Worm (Caenorhabditis elegans): Measurements from ENCODE around the gene B0432.9.
A peak's percentile ranks its signal among the peaks of the same experiment; 100 is the strongest.

B0432.9 gene

ce11 chrII:283594-283993, at the start of gene B0432.9:
Gene B0432.9 (minus strand): TSS chrII:283694.
- TF ChIP-seq ztf-11 (tag; optimal IDR thresholded peaks at IDR 0.05) (no peak), lin-39 (tag; optimal IDR thresholded peaks at IDR 0.05) (no peak), pha-4 (tag; optimal IDR thresholded peaks at IDR 0.05) (no peak), ama-1 (optimal IDR thresholded peaks at IDR 0.05) (no peak), lsy-12 (tag; optimal IDR thresholded peaks at IDR 0.05) (no peak), tbx-2 (tag; optimal IDR thresholded peaks at IDR 0.05) (no peak), ztf-4 (tag; optimal IDR thresholded peaks at IDR 0.05) (no peak), snpc-4 (tag; optimal IDR thresholded peaks at IDR 0.05) (no peak), nhr-77 (tag; optimal IDR thresholded peaks at IDR 0.05) (no peak), egl-27 (tag; optimal IDR thresholded peaks at IDR 0.05) (no peak), jun-1 (tag; optimal IDR thresholded peaks at IDR 0.05) (no peak), mdl-1 (tag; optimal IDR thresholded peaks at IDR 0.05) (no peak), R02D3.7 (tag; optimal IDR thresholded peaks at IDR 0.05) (no peak), sea-2 (GFP tag; optimal IDR thresholded peaks at IDR 0.05) (no peak), hmg-11 (tag; optimal IDR thresholded peaks at IDR 0.05) (no peak), elt-1 (tag; optimal IDR thresholded peaks at IDR 0.05) (no peak)

ce11 chrII:332419-332818, 48.9 kb upstream of the B0432.9 start, which contains the start of gene cbn-1:
Gene cbn-1 (minus strand): TSS chrII:332519.
- TF ChIP-seq nhr-11 (tag; optimal IDR thresholded peaks at IDR 0.05): no peak
- no peak for TF ChIP-seq sea-2 (GFP tag; optimal IDR thresholded peaks at IDR 0.05)
- no peak for TF ChIP-seq nhr-67 (tag; optimal IDR thresholded peaks at IDR 0.05)
- no peak for TF ChIP-seq nhr-77 (tag; optimal IDR thresholded peaks at IDR 0.05)
- TF ChIP-seq ama-1 (optimal IDR thresholded peaks at IDR 0.05): no peak
- TF ChIP-seq skn-1 (tag; optimal IDR thresholded peaks at IDR 0.05): no peak
- no peak for TF ChIP-seq nhr-43 (tag; optimal IDR thresholded peaks at IDR 0.05; ENCODE audit: poor library complexity, severe bottlenecking)
- TF ChIP-seq snpc-4 (tag; optimal IDR thresholded peaks at IDR 0.05): no peak
- no peak for TF ChIP-seq ceh-16 (tag; optimal IDR thresholded peaks at IDR 0.05)
- no peak for TF ChIP-seq nhr-28 (tag; optimal IDR thresholded peaks at IDR 0.05)
- no peak for TF ChIP-seq aly-2 (tag; optimal IDR thresholded peaks at IDR 0.05)
- no peak for TF ChIP-seq nfya-1 (tag; optimal IDR thresholded peaks at IDR 0.05; ENCODE audit: insufficient read depth)
- no peak for TF ChIP-seq ztf-11 (tag; optimal IDR thresholded peaks at IDR 0.05)
- no peak for TF ChIP-seq ceh-28 (tag; optimal IDR thresholded peaks at IDR 0.05)
- no peak for TF ChIP-seq egl-27 (tag; optimal IDR thresholded peaks at IDR 0.05)

- TF ChIP-seq jun-1 (tag; optimal IDR thresholded peaks at IDR 0.05): no peak
- TF ChIP-seq zag-1 (tag; optimal IDR thresholded peaks at IDR 0.05): no peak
- no peak for TF ChIP-seq fos-1 (tag; optimal IDR thresholded peaks at IDR 0.05)
- TF ChIP-seq ceh-82 (tag; optimal IDR thresholded peaks at IDR 0.05): no peak
- no peak for TF ChIP-seq lin-39 (tag; optimal IDR thresholded peaks at IDR 0.05)
- no peak for TF ChIP-seq unc-62 (GFP tag; optimal IDR thresholded peaks at IDR 0.05)
- TF ChIP-seq nhr-25 (tag; optimal IDR thresholded peaks at IDR 0.05): no peak
- no peak for TF ChIP-seq nhr-11 (tag; optimal IDR thresholded peaks at IDR 0.05)
- no peak for TF ChIP-seq tbx-2 (tag; optimal IDR thresholded peaks at IDR 0.05)
- no peak for TF ChIP-seq hmg-11 (tag; optimal IDR thresholded peaks at IDR 0.05)
- no peak for TF ChIP-seq ceh-16 (tag; optimal IDR thresholded peaks at IDR 0.05)
- no peak for TF ChIP-seq nhr-12 (tag; optimal IDR thresholded peaks at IDR 0.05)
- no peak for TF ChIP-seq fkh-2 (tag; optimal IDR thresholded peaks at IDR 0.05)
- TF ChIP-seq ZK546.5 (tag; optimal IDR thresholded peaks at IDR 0.05): no peak
- no peak for TF ChIP-seq nhr-237 (tag; optimal IDR thresholded peaks at IDR 0.05)
Measured at ce11 chrII:325639-326350, 42.3 kb upstream of the B0432.9 start, which contains the start of gene sgcb-1. Gene sgcb-1 (plus strand): TSS chrII:326300.

ce11 chrII:323048-323776, 39.7 kb upstream of the B0432.9 start, which contains the start of gene K01A2.10:
Gene K01A2.10 (minus strand): TSS chrII:323098.
- TF ChIP-seq skn-1 (tag; optimal IDR thresholded peaks at IDR 0.05) (no peak), ztf-4 (tag; optimal IDR thresholded peaks at IDR 0.05) (no peak), elt-1 (tag; optimal IDR thresholded peaks at IDR 0.05) (peak; percentile 4), nfya-1 (tag; optimal IDR thresholded peaks at IDR 0.05; ENCODE audit: insufficient read depth) (peak; percentile 75), nhr-23 (tag; optimal IDR thresholded peaks at IDR 0.05) (no peak), fos-1 (tag; optimal IDR thresholded peaks at IDR 0.05) (no peak), daf-12 (tag; optimal IDR thresholded peaks at IDR 0.05) (no peak), egl-27 (tag; optimal IDR thresholded peaks at IDR 0.05) (no peak), sea-2 (GFP tag; optimal IDR thresholded peaks at IDR 0.05) (no peak), lin-39 (tag; optimal IDR thresholded peaks at IDR 0.05) (peak; percentile 89), nhr-237 (tag; optimal IDR thresholded peaks at IDR 0.05) (no peak), nhr-28 (tag; optimal IDR thresholded peaks at IDR 0.05) (no peak), elt-2 (tag; optimal IDR thresholded peaks at IDR 0.05) (no peak), egl-5 (tag; optimal IDR thresholded peaks at IDR 0.05) (peak; percentile 80), lin-15B (tag; optimal IDR thresholded peaks at IDR 0.05) (peak; percentile 31), snpc-4 (tag; optimal IDR thresholded peaks at IDR 0.05) (peak; percentile 57), ztf-11 (tag; optimal IDR thresholded peaks at IDR 0.05) (no peak), mdl-1 (tag; optimal IDR thresholded peaks at IDR 0.05) (no peak), ceh-82 (tag; optimal IDR thresholded peaks at IDR 0.05) (no peak), nhr-11 (tag; optimal IDR thresholded peaks at IDR 0.05) (no peak), lsy-12 (tag; optimal IDR thresholded peaks at IDR 0.05) (no peak), aly-2 (tag; optimal IDR thresholded peaks at IDR 0.05) (no peak), hmg-11 (tag; optimal IDR thresholded peaks at IDR 0.05) (no peak), nhr-25 (tag; optimal IDR thresholded peaks at IDR 0.05) (peak; percentile 23), ceh-16 (tag; optimal IDR thresholded peaks at IDR 0.05) (no peak), ceh-9 (tag; optimal IDR thresholded peaks at IDR 0.05) (no peak)
